Fruit fly (Drosophila melanogaster) whole organism, embryonic: ENCODE results near the gene Ptp99A.

Experiments used
- Abd-B ChIP-seq: fragments of 200-800 bp; sonication (Bioruptor generic); optimal IDR thresholded peaks from 2 replicates; lab custom pipeline; 2018; ENCODE audit warnings: missing biosample characterization, mild to moderate bottlenecking, missing genetic modification characterization, moderate library complexity
- Aef1 ChIP-seq: fragments of 200-800 bp; sonication (Bioruptor generic); IDR thresholded peaks from 3 replicates; pipeline ENCODE4 v1.3.6; 2022; ENCODE audit warnings: missing biosample characterization, missing genetic modification characterization
- Bdp1 ChIP-seq: fragments of 200-800 bp; sonication (Bioruptor generic); optimal IDR thresholded peaks from 3 replicates; lab custom pipeline; 2016; ENCODE audit warnings: missing biosample characterization, missing genetic modification characterization
- BtbVII ChIP-seq: fragments of 200-800 bp; sonication (Bioruptor generic); optimal IDR thresholded peaks from 3 replicates; lab custom pipeline; 2017; ENCODE audit warnings: missing biosample characterization, mild to moderate bottlenecking, missing genetic modification characterization
- Bteb2 ChIP-seq: fragments of 200-800 bp; sonication (Bioruptor generic); optimal IDR thresholded peaks from 2 replicates; lab custom pipeline; 2016; ENCODE audit warnings: missing biosample characterization, missing genetic modification characterization
- CG10431 ChIP-seq: fragments of 200-800 bp; sonication (Bioruptor generic); optimal IDR thresholded peaks from 3 replicates; lab custom pipeline; 2018; ENCODE audit warnings: missing biosample characterization, mild to moderate bottlenecking, missing genetic modification characterization
- CG11504 ChIP-seq: fragments of 200-800 bp; sonication (Bioruptor generic); optimal IDR thresholded peaks from 3 replicates; lab custom pipeline; 2019; ENCODE audit warnings: missing biosample characterization, mild to moderate bottlenecking, missing genetic modification characterization, moderate library complexity
- CG12236 ChIP-seq: fragments of 200-800 bp; sonication (Bioruptor generic); optimal IDR thresholded peaks from 2 replicates; lab custom pipeline; 2016; ENCODE audit warnings: missing biosample characterization, missing genetic modification characterization
- CG12391 ChIP-seq: fragments of 200-800 bp; sonication (Bioruptor generic); optimal IDR thresholded peaks from 3 replicates; lab custom pipeline; 2018; ENCODE audit warnings: missing biosample characterization, mild to moderate bottlenecking, missing genetic modification characterization, moderate library complexity
- CG15269 ChIP-seq: fragments of 200-800 bp; sonication (Bioruptor generic); optimal IDR thresholded peaks from 2 replicates; lab custom pipeline; 2018; ENCODE audit warnings: missing biosample characterization, mild to moderate bottlenecking, missing genetic modification characterization, moderate library complexity
- CG1792 ChIP-seq: fragments of 200-800 bp; sonication (Bioruptor generic); optimal IDR thresholded peaks from 2 replicates; lab custom pipeline; 2016; ENCODE audit warnings: missing biosample characterization, missing genetic modification characterization
- CG34224 ChIP-seq: fragments of 200-800 bp; sonication (Bioruptor generic); IDR thresholded peaks from 3 replicates; pipeline ENCODE4 v1.3.6; 2022; ENCODE audit warnings: missing biosample characterization, missing genetic modification characterization; ENCODE audit not compliant: partially characterized antibody
- CG3726 ChIP-seq: fragments of 200-800 bp; sonication (Bioruptor generic); IDR thresholded peaks from 3 replicates; pipeline ENCODE4, ENCODE4 v1.3.6; 2022; ENCODE audit warnings: missing biosample characterization, missing genetic modification characterization
- CG3838 ChIP-seq: fragments of 200-800 bp; sonication (Bioruptor generic); optimal IDR thresholded peaks from 3 replicates; lab custom pipeline; 2016; ENCODE audit warnings: missing biosample characterization, missing genetic modification characterization
- CG4617 ChIP-seq: fragments of 200-800 bp; sonication (Bioruptor generic); optimal IDR thresholded peaks from 3 replicates; lab custom pipeline; 2016; ENCODE audit warnings: missing biosample characterization, missing genetic modification characterization, borderline replicate concordance
- CG4820 ChIP-seq: fragments of 200-800 bp; sonication (Bioruptor generic); optimal IDR thresholded peaks from 3 replicates; lab custom pipeline; 2016; ENCODE audit warnings: missing biosample characterization, missing genetic modification characterization
- CG6683 ChIP-seq: fragments of 200-800 bp; sonication (Bioruptor generic); optimal IDR thresholded peaks from 2 replicates; lab custom pipeline; 2017; ENCODE audit warnings: missing biosample characterization, mild to moderate bottlenecking, missing genetic modification characterization, missing genetic modification reagents
- CG7928 ChIP-seq: fragments of 200-800 bp; sonication (Bioruptor generic); optimal IDR thresholded peaks from 2 replicates; lab custom pipeline; 2017; ENCODE audit warnings: missing biosample characterization, mild to moderate bottlenecking, missing genetic modification characterization
- CG8089 ChIP-seq: fragments of 200-800 bp; sonication (Bioruptor generic); optimal IDR thresholded peaks from 3 replicates; lab custom pipeline; 2016; ENCODE audit warnings: missing biosample characterization, missing genetic modification characterization
- CG8290 ChIP-seq, 3 experiments: fragments of 200-800 bp; sonication (Bioruptor generic); optimal IDR thresholded peaks; 2 replicates each; lab custom pipeline; 2016 to 2019; ENCODE audit warnings: missing biosample characterization in 3 of 3, missing genetic modification characterization in 3 of 3, mild to moderate bottlenecking in 2 of 3, moderate library complexity in 1 of 3
- CG8478 ChIP-seq: fragments of >200 bp; optimal IDR thresholded peaks from 2 replicates; lab custom pipeline; 2018
- CG9727 ChIP-seq: fragments of 200-800 bp; sonication (Bioruptor generic); optimal IDR thresholded peaks from 3 replicates; lab custom pipeline; 2017; ENCODE audit warnings: missing biosample characterization, mild to moderate bottlenecking, missing genetic modification characterization
- Dad ChIP-seq: fragments of 200-800 bp; sonication (Bioruptor generic); optimal IDR thresholded peaks from 3 replicates; lab custom pipeline; 2016; ENCODE audit warnings: missing biosample characterization, missing genetic modification characterization
- Dll ChIP-seq: fragments of 200-800 bp; sonication (Bioruptor generic); IDR thresholded peaks from 4 replicates; pipeline ENCODE4 v1.3.6; 2022; ENCODE audit warnings: missing biosample characterization, missing genetic modification characterization; ENCODE audit not compliant: partially characterized antibody
- Doc3 ChIP-seq: fragments of 200-800 bp; sonication (Bioruptor generic); IDR thresholded peaks from 3 replicates; pipeline ENCODE4 v1.3.6; 2022; ENCODE audit warnings: missing biosample characterization, missing genetic modification characterization; ENCODE audit not compliant: partially characterized antibody
- Med ChIP-seq: fragments of 200-800 bp; sonication (Bioruptor generic); peaks from one replicate; lab custom pipeline; 2016; ENCODE audit warnings: missing biosample characterization, missing genetic modification characterization, mild to moderate bottlenecking, inconsistent platforms, moderate library complexity
- Meics ChIP-seq: fragments of 200-800 bp; sonication (Bioruptor generic); optimal IDR thresholded peaks from 2 replicates; lab custom pipeline; 2017; ENCODE audit warnings: missing biosample characterization, mild to moderate bottlenecking, missing genetic modification characterization
- NK7.1 ChIP-seq: fragments of 200-800 bp; sonication (Bioruptor generic); optimal IDR thresholded peaks from 3 replicates; lab custom pipeline; 2016; ENCODE audit warnings: missing biosample characterization, missing genetic modification characterization
- Oaz ChIP-seq: fragments of 200-800 bp; sonication (Bioruptor generic); IDR thresholded peaks from 2 replicates; pipeline ENCODE4 v1.3.6; 2022; ENCODE audit warnings: missing biosample characterization, missing genetic modification characterization
- Ravus ChIP-seq: fragments of 200-800 bp; sonication (Bioruptor generic); IDR thresholded peaks from 2 replicates; pipeline ENCODE4 v1.3.6; 2022; ENCODE audit warnings: missing biosample characterization, missing genetic modification characterization
- Sin3A ChIP-seq: fragments of >200 bp; optimal IDR thresholded peaks from 2 replicates; lab custom pipeline; 2018
- Sox100B ChIP-seq: fragments of 200-800 bp; sonication (Bioruptor generic); optimal IDR thresholded peaks from 3 replicates; lab custom pipeline; 2018; ENCODE audit warnings: missing biosample characterization, mild to moderate bottlenecking, missing genetic modification characterization
- abd-A ChIP-seq: fragments of 200-800 bp; sonication (Bioruptor generic); optimal IDR thresholded peaks from 3 replicates; lab custom pipeline; 2019; ENCODE audit warnings: missing biosample characterization, mild to moderate bottlenecking, missing genetic modification characterization, moderate library complexity
- chinmo ChIP-seq: fragments of 200-800 bp; sonication (Bioruptor generic); IDR thresholded peaks from 4 replicates; pipeline ENCODE4 v1.3.6; 2022; ENCODE audit warnings: missing biosample characterization, missing genetic modification characterization; ENCODE audit not compliant: partially characterized antibody
- crp ChIP-seq, 2 experiments: fragments of 200-800 bp; sonication (Bioruptor generic); optimal IDR thresholded peaks; 2 replicates in 1 of 2; 3 replicates in 1 of 2; lab custom pipeline; 2017; ENCODE audit warnings: missing biosample characterization in 2 of 2, missing genetic modification characterization in 2 of 2, mild to moderate bottlenecking in 1 of 2, moderate library complexity in 1 of 2
- disco-r ChIP-seq: fragments of 200-800 bp; sonication (Bioruptor generic); optimal IDR thresholded peaks from 2 replicates; lab custom pipeline; 2016; ENCODE audit warnings: missing biosample characterization, missing genetic modification characterization
- emc ChIP-seq: fragments of 200-800 bp; sonication (Bioruptor generic); optimal IDR thresholded peaks from 2 replicates; lab custom pipeline; 2016; ENCODE audit warnings: missing biosample characterization, missing genetic modification characterization
- exex ChIP-seq: fragments of 200-800 bp; sonication (Bioruptor generic); optimal IDR thresholded peaks from 4 replicates; lab custom pipeline; 2018; ENCODE audit warnings: missing biosample characterization, mild to moderate bottlenecking, missing genetic modification characterization, moderate library complexity
- fd64A ChIP-seq: fragments of 200-800 bp; sonication (Bioruptor generic); optimal IDR thresholded peaks from 3 replicates; lab custom pipeline; 2018; ENCODE audit warnings: missing biosample characterization, mild to moderate bottlenecking, missing genetic modification characterization
- gem ChIP-seq: fragments of 200-800 bp; sonication (Bioruptor generic); optimal IDR thresholded peaks from 2 replicates; lab custom pipeline; 2019; ENCODE audit warnings: missing biosample characterization, mild to moderate bottlenecking, missing genetic modification characterization, moderate library complexity
- lilli ChIP-seq: fragments of 200-800 bp; sonication (Bioruptor generic); optimal IDR thresholded peaks from 3 replicates; lab custom pipeline; 2016; ENCODE audit warnings: missing biosample characterization, missing genetic modification characterization
- ranshi ChIP-seq: fragments of 200-800 bp; sonication (Bioruptor generic); IDR thresholded peaks from 2 replicates; pipeline ENCODE4 v1.3.6; 2022; ENCODE audit warnings: missing biosample characterization, missing genetic modification characterization
- schlank ChIP-seq: fragments of 200-800 bp; sonication (Bioruptor generic); optimal IDR thresholded peaks from 2 replicates; lab custom pipeline; 2018; ENCODE audit warnings: missing biosample characterization, mild to moderate bottlenecking, missing genetic modification characterization
- slou ChIP-seq: fragments of 200-800 bp; sonication (Bioruptor generic); optimal IDR thresholded peaks from 3 replicates; lab custom pipeline; 2016; ENCODE audit warnings: missing biosample characterization, missing genetic modification characterization
- slp2 ChIP-seq: fragments of 200-800 bp; sonication (Bioruptor generic); optimal IDR thresholded peaks from 2 replicates; lab custom pipeline; 2016; ENCODE audit warnings: missing biosample characterization, missing genetic modification characterization
- tap ChIP-seq: fragments of 200-800 bp; optimal IDR thresholded peaks from 3 replicates; lab custom pipeline; 2019; ENCODE audit warnings: missing biosample characterization, mild to moderate bottlenecking, missing genetic modification characterization, moderate library complexity
- tio ChIP-seq: fragments of 200-800 bp; sonication (Bioruptor generic); optimal IDR thresholded peaks from 2 replicates; lab custom pipeline; 2017; ENCODE audit warnings: missing biosample characterization, missing genetic modification characterization, inconsistent platforms
- ttk ChIP-seq: fragments of 200-800 bp; sonication (Bioruptor generic); IDR thresholded peaks from 2 replicates; pipeline ENCODE4 v2.1.2; 2022; ENCODE audit warnings: missing biosample characterization, missing genetic modification characterization
- zen ChIP-seq: fragments of 200-800 bp; sonication (Bioruptor generic); optimal IDR thresholded peaks from 3 replicates; lab custom pipeline; 2018; ENCODE audit warnings: missing biosample characterization, mild to moderate bottlenecking, missing genetic modification characterization, moderate library complexity

Gene Ptp99A

dm6 chr3R:29457779-29458382, 80.4 kb downstream of the Ptp99A start (continued):
- TF ChIP-seq Ravus, result no peak
- TF ChIP-seq slp2, result no peak
- no peak for TF ChIP-seq CG3838
- no peak for TF ChIP-seq Meics (GFP tag; lab: Kevin White, UChicago)
- no peak for TF ChIP-seq gem (tag; lab: Kevin White, UChicago)
- no peak for TF ChIP-seq disco-r (GFP tag; lab: Kevin White, UChicago)
- no peak for TF ChIP-seq CG9727 (GFP tag; lab: Kevin White, UChicago)
- TF ChIP-seq Abd-B (GFP tag; lab: Kevin White, UChicago), result no peak
- no peak for TF ChIP-seq CG34224 (GFP tag; lab: Robert Waterston, UW)
- TF ChIP-seq exex (tag; lab: Kevin White, UChicago), result no peak
- no peak for TF ChIP-seq ttk
- TF ChIP-seq CG1792 (GFP tag; lab: Kevin White, UChicago), result no peak
- TF ChIP-seq schlank (tag; lab: Kevin White, UChicago), result no peak
- no peak for TF ChIP-seq Sin3A (lab: Kevin White, UChicago)
- no peak for TF ChIP-seq CG8290 (GFP tag; optimal IDR thresholded peaks at IDR 0.05; lab: Kevin White, UChicago)
- TF ChIP-seq CG8290 (tag; optimal IDR thresholded peaks at IDR 0.05; lab: Kevin White, UChicago), result no peak
- no peak for TF ChIP-seq CG10431 (GFP tag; lab: Kevin White, UChicago)
- TF ChIP-seq abd-A (tag; lab: Kevin White, UChicago), result no peak
- no peak for TF ChIP-seq CG4617
- no peak for TF ChIP-seq zen (tag; lab: Kevin White, UChicago)
- TF ChIP-seq Aef1 (GFP tag; lab: Robert Waterston, UW), result peak; percentile 63
- TF ChIP-seq NK7.1 (GFP tag; lab: Kevin White, UChicago), result no peak
- no peak for TF ChIP-seq CG6683 (GFP tag; lab: Kevin White, UChicago)
- TF ChIP-seq chinmo (GFP tag; lab: Robert Waterston, UW), result peak; percentile 79; the same call in 2 of the 4 replicates
- no peak for TF ChIP-seq Oaz (GFP tag; lab: Robert Waterston, UW)
- no peak for TF ChIP-seq crp (GFP tag; optimal IDR thresholded peaks at IDR 0.05; lab: Kevin White, UChicago)
- no peak for TF ChIP-seq CG8089 (GFP tag; lab: Kevin White, UChicago)
- no peak for TF ChIP-seq CG3726 (GFP tag; lab: Robert Waterston, UW)
- no peak for TF ChIP-seq emc (GFP tag; lab: Kevin White, UChicago)
- TF ChIP-seq BtbVII (GFP tag; lab: Kevin White, UChicago), result no peak
- TF ChIP-seq fd64A (GFP tag; lab: Kevin White, UChicago), result no peak
- no peak for TF ChIP-seq Doc3 (GFP tag; lab: Robert Waterston, UW)
- no peak for TF ChIP-seq Dad (GFP tag; lab: Kevin White, UChicago)
- no peak for TF ChIP-seq Bdp1
- no peak for TF ChIP-seq Sox100B (GFP tag; lab: Kevin White, UChicago)
- TF ChIP-seq tap, result no peak
- TF ChIP-seq Med (GFP tag; lab: Kevin White, UChicago), result no peak
- no peak for TF ChIP-seq tio (GFP tag; lab: Kevin White, UChicago)
- no peak for TF ChIP-seq CG4820 (GFP tag; lab: Kevin White, UChicago)
- TF ChIP-seq slou (GFP tag; lab: Kevin White, UChicago), result no peak
- peak; percentile 41 for TF ChIP-seq CG11504 (tag; lab: Kevin White, UChicago)
- TF ChIP-seq CG7928 (GFP tag; lab: Kevin White, UChicago), result no peak
- TF ChIP-seq CG15269 (tag; lab: Kevin White, UChicago), result no peak
- no peak for TF ChIP-seq CG8478 (lab: Kevin White, UChicago)
- no peak for TF ChIP-seq ranshi (GFP tag; lab: Robert Waterston, UW)
- TF ChIP-seq Dll (GFP tag; lab: Robert Waterston, UW), result no peak
- TF ChIP-seq Bteb2 (GFP tag; lab: Kevin White, UChicago), result no peak
- no peak for TF ChIP-seq CG12236
- no peak for TF ChIP-seq lilli (GFP tag; lab: Kevin White, UChicago)
- TF ChIP-seq CG12391, result no peak
